Fruit fly (Drosophila melanogaster): ENCODE results near the gene CG33700.

Gene CG33700

DNA sequence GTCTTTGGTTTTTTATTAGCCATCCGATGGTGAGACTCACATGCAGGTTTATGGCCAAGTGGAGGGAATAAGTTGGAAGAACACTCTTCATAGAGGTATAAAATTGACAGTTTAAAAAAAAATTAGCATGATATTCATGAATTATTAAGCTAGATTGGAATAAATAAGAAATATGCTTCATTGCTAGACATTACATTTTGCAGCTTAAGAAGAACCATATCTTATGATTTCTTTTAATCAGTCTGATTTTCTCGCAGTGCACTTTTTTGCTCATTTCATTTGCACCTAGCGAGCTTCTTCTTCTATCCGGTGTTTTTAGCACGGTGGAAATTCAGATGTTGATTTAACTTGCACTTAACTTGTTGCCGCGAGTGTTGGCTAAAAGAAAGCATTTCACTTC is 44.5 kb upstream of the CG33700 start:
- TF ChIP-seq Hr78 (GFP tag; optimal IDR thresholded peaks at IDR 0.05): no peak
- TF ChIP-seq CG15073 (GFP tag; optimal IDR thresholded peaks at IDR 0.05): no peak
- no peak for TF ChIP-seq Ada2b (GFP tag; IDR thresholded peaks at IDR 0.05)
- peak; percentile 41 for TF ChIP-seq Ets65A (GFP tag)
- no peak for TF ChIP-seq dmrt99B (tag; optimal IDR thresholded peaks at IDR 0.05)
- TF ChIP-seq CG10654 (GFP tag; optimal IDR thresholded peaks at IDR 0.05): no peak
- 0 out of 2 replicates have a peak, but pooled peaks have one; percentile 40 for TF ChIP-seq Drgx (GFP tag; IDR thresholded peaks at IDR 0.05)

- no peak for TF ChIP-seq CG9817 (tag; optimal IDR thresholded peaks at IDR 0.05)
- TF ChIP-seq fd102C (GFP tag; optimal IDR thresholded peaks at IDR 0.05): no peak
- no peak for TF ChIP-seq ERR (GFP tag; optimal IDR thresholded peaks at IDR 0.05)
- no peak for TF ChIP-seq gt (GFP tag; IDR thresholded peaks at IDR 0.05)
- no peak for TF ChIP-seq CG10267 (tag; optimal IDR thresholded peaks at IDR 0.05)
- peak in 1 of 2 experiments; percentile 30 for TF ChIP-seq Hr78 (GFP tag; optimal IDR thresholded peaks at IDR 0.05)
- peak; percentile 41 for TF ChIP-seq sd (tag; optimal IDR thresholded peaks at IDR 0.05)
- TF ChIP-seq ac (GFP tag; optimal IDR thresholded peaks at IDR 0.05): no peak
- TF ChIP-seq crp (GFP tag; optimal IDR thresholded peaks at IDR 0.05): no peak
- TF ChIP-seq gcm2 (GFP tag; optimal IDR thresholded peaks at IDR 0.05): no peak
- no peak for TF ChIP-seq CG2875 (GFP tag; optimal IDR thresholded peaks at IDR 0.05)
- TF ChIP-seq Xrp1 (GFP tag; IDR thresholded peaks at IDR 0.05): no peak
- TF ChIP-seq Sox102F (GFP tag; optimal IDR thresholded peaks at IDR 0.05): no peak
- no peak for TF ChIP-seq nerfin-2 (GFP tag; IDR thresholded peaks at IDR 0.05; ENCODE audit: partially characterized antibody)
- TF ChIP-seq CG2202 (tag; optimal IDR thresholded peaks at IDR 0.05): no peak
- TF ChIP-seq CG10147 (GFP tag; optimal IDR thresholded peaks at IDR 0.05): no peak
- TF ChIP-seq Blimp-1 (GFP tag; optimal IDR thresholded peaks at IDR 0.05): peak; percentile 94
- no peak for TF ChIP-seq CG9797 (GFP tag; optimal IDR thresholded peaks at IDR 0.05)
- TF ChIP-seq cas (GFP tag; IDR thresholded peaks at IDR 0.05): no peak
- TF ChIP-seq sqz (GFP tag; optimal IDR thresholded peaks at IDR 0.05): peak; percentile 15
Observed at dm6 chr3L:9569194-9569593, 43.9 kb upstream of the CG33700 start.

dm6 chr3L:9567748-9568147 is 42.4 kb upstream of the CG33700 start:
- TF ChIP-seq CG11696 (GFP tag; IDR thresholded peaks at IDR 0.05): no peak
- no peak for TF ChIP-seq CG34224 (GFP tag; IDR thresholded peaks at IDR 0.05; ENCODE audit: partially characterized antibody)
- no peak for TF ChIP-seq Eip74EF (GFP tag; optimal IDR thresholded peaks at IDR 0.05)
- no peak for TF ChIP-seq tio (GFP tag; optimal IDR thresholded peaks at IDR 0.05)
- no peak for TF ChIP-seq Elba2 (GFP tag; optimal IDR thresholded peaks at IDR 0.05)
- TF ChIP-seq CG34422 (GFP tag; IDR thresholded peaks at IDR 0.05): no peak
- no peak for TF ChIP-seq bcd (GFP tag; optimal IDR thresholded peaks at IDR 0.05)
- no peak for TF ChIP-seq btn (GFP tag; optimal IDR thresholded peaks at IDR 0.05)
- TF ChIP-seq sqz (GFP tag; optimal IDR thresholded peaks at IDR 0.05): no peak
- no peak for TF ChIP-seq pfk (GFP tag; optimal IDR thresholded peaks at IDR 0.05)
- no peak for TF ChIP-seq CG2712 (tag; optimal IDR thresholded peaks at IDR 0.05)
- no peak for TF ChIP-seq CG18262 (tag; optimal IDR thresholded peaks at IDR 0.05)
- TF ChIP-seq Doc3 (GFP tag; IDR thresholded peaks at IDR 0.05; ENCODE audit: partially characterized antibody): no peak
- TF ChIP-seq tgo (GFP tag; IDR thresholded peaks at IDR 0.05): no peak
- no peak for TF ChIP-seq nerfin-1 (tag; optimal IDR thresholded peaks at IDR 0.05)
- no peak for TF ChIP-seq HLHmδ (GFP tag; optimal IDR thresholded peaks at IDR 0.05)
- TF ChIP-seq disco-r (GFP tag; optimal IDR thresholded peaks at IDR 0.05): no peak
- TF ChIP-seq Hsf (GFP tag; optimal IDR thresholded peaks at IDR 0.05): no peak
- 0 out of 3 replicates have a peak, but pooled peaks have one; percentile 8 for TF ChIP-seq dysf (GFP tag; IDR thresholded peaks at IDR 0.05)
- TF ChIP-seq Myb (GFP tag; optimal IDR thresholded peaks at IDR 0.05): no peak
- TF ChIP-seq CG10543 (GFP tag; optimal IDR thresholded peaks at IDR 0.05): peak; percentile 43
- TF ChIP-seq CG3163 (GFP tag; optimal IDR thresholded peaks at IDR 0.05): no peak
- peak; percentile 26 for TF ChIP-seq Ets65A (GFP tag)
- TF ChIP-seq Bteb2 (GFP tag; optimal IDR thresholded peaks at IDR 0.05): no peak
- no peak for TF ChIP-seq chn (GFP tag; optimal IDR thresholded peaks at IDR 0.05)

All from whole organism, embryonic.